Fruit fly (Drosophila melanogaster): ENCODE measurements around the gene Kdsr.

dm6 chr3R:25302239-25302638 lies 39.9 kb upstream of the Kdsr start, which contains the start of gene CG31370:
- TF ChIP-seq CG7045 (GFP tag; optimal IDR thresholded peaks at IDR 0.05) (no peak), kay (GFP tag; ENCODE audit: borderline replicate concordance) (peak; percentile 93), Mnt (GFP tag; optimal IDR thresholded peaks at IDR 0.05) (no peak), tj (GFP tag; optimal IDR thresholded peaks at IDR 0.05) (no peak), CG1620 (GFP tag; optimal IDR thresholded peaks at IDR 0.05) (no peak), toe (GFP tag; optimal IDR thresholded peaks at IDR 0.05) (no peak), cnc (optimal IDR thresholded peaks at IDR 0.05) (no peak), Clk (GFP tag; optimal IDR thresholded peaks at IDR 0.05) (no peak), bab1 (GFP tag; optimal IDR thresholded peaks at IDR 0.05) (no peak), ovo (GFP tag; optimal IDR thresholded peaks at IDR 0.05) (no peak), CG5204 (GFP tag; optimal IDR thresholded peaks at IDR 0.05) (no peak), CG12768 (GFP tag; optimal IDR thresholded peaks at IDR 0.05) (no peak)
